Worm (Caenorhabditis elegans) whole organism, early embryonic: Measurements from ENCODE around the gene ugt-51.

Experiments used
- ama-1 ChIP-seq: fragments of 150-350 bp; optimal IDR thresholded peaks from 2 replicates; lab custom pipeline; 2014
- ceh-36 ChIP-seq: sonication (generic microtip); optimal IDR thresholded peaks from 2 replicates; lab custom pipeline; 2016; ENCODE audit warnings: missing genetic modification characterization, inconsistent platforms, missing compliant biosample characterization
- flt-1 ChIP-seq: fragments of 200-800 bp; sonication (Bioruptor generic); IDR thresholded peaks from 2 replicates; pipeline ENCODE4 v1.3.6; 2022; ENCODE audit warnings: missing genetic modification characterization, missing compliant biosample characterization
- hnd-1 ChIP-seq: sonication (generic microtip); optimal IDR thresholded peaks from 2 replicates; lab custom pipeline; 2016; ENCODE audit warnings: missing genetic modification characterization, missing compliant biosample characterization

DNA sequence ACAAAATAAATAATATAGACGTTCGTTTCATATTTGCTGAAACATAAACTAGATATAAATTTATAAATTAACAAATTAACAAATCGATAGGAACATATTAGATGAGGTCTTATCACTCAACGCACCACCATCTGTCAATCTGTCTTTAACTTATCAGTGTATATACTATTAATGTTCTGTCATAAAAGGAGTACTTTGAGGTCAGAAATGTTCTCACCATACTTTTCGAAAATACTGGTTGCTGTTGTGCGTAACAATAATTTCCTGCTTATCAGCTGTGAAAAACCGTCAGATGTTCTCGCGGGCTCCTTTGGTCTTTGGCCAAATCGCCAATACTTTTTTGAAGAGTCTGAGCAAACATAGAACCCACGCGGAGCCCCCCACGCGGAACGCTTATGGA, 15.4 kb upstream of the ugt-51 start, which contains the start of gene C03A7.13:
- TF ChIP-seq ama-1 (lab: Kevin White, UChicago) (no peak), ceh-36 (tag; lab: Kevin White, UChicago) (no peak), hnd-1 (tag; lab: Kevin White, UChicago) (no peak), flt-1 (GFP tag; lab: Robert Waterston, UW) (no peak)
